In genomic region chrX:9344482-9345106, dm6 we compare ENCODE assay signal across 5 fruit fly cellular contexts.
TF ChIP-seq lines count a peak whose summit lies in the region.

No protein-coding gene starts in this region.

- no peak for TF ChIP-seq CTCF in whole organism, embryonic (GFP tag; optimal IDR thresholded peaks at IDR 0.05; lab: Kevin White, UChicago)

TF ChIP-seq in whole organism, adult, 20 proteins besides CTCF, POLR2A, EP300 and RAD21 (continues in another document):
- TF ChIP-seq Clk (GFP tag; optimal IDR thresholded peaks at IDR 0.05; lab: Kevin White, UChicago) (peak; percentile 43), tj (GFP tag; optimal IDR thresholded peaks at IDR 0.05; lab: Kevin White, UChicago) (peak; percentile 56), Hr96 (GFP tag; optimal IDR thresholded peaks at IDR 0.05; lab: Kevin White, UChicago) (peak; percentile 71), kay (GFP tag; lab: Kevin White, UChicago; ENCODE audit: borderline replicate concordance) (no peak), toe (GFP tag; optimal IDR thresholded peaks at IDR 0.05; lab: Kevin White, UChicago) (peak; percentile 52), CG7045 (GFP tag; optimal IDR thresholded peaks at IDR 0.05; lab: Kevin White, UChicago) (peak; percentile 71), cnc (optimal IDR thresholded peaks at IDR 0.05; lab: Kevin White, UChicago) (no peak), Mnt (GFP tag; optimal IDR thresholded peaks at IDR 0.05; lab: Kevin White, UChicago) (peak; percentile 53), CG33017 (tag; optimal IDR thresholded peaks at IDR 0.05; lab: Kevin White, UChicago) (peak; percentile 67), pad (GFP tag; optimal IDR thresholded peaks at IDR 0.05; lab: Kevin White, UChicago) (peak; percentile 70), bab1 (GFP tag; optimal IDR thresholded peaks at IDR 0.05; lab: Kevin White, UChicago) (peak; percentile 57), Crg-1 (GFP tag; optimal IDR thresholded peaks at IDR 0.05; lab: Kevin White, UChicago) (peak; percentile 36), cic (GFP tag; optimal IDR thresholded peaks at IDR 0.05; lab: Kevin White, UChicago) (no peak), CG12768 (GFP tag; optimal IDR thresholded peaks at IDR 0.05; lab: Kevin White, UChicago) (no peak), CG1620 (GFP tag; optimal IDR thresholded peaks at IDR 0.05; lab: Kevin White, UChicago) (peak; percentile 28), CG7101 (tag; optimal IDR thresholded peaks at IDR 0.05; lab: Kevin White, UChicago) (peak; percentile 74), CG5204 (GFP tag; optimal IDR thresholded peaks at IDR 0.05; lab: Kevin White, UChicago) (peak; percentile 59), ovo (GFP tag; optimal IDR thresholded peaks at IDR 0.05; lab: Kevin White, UChicago) (peak; percentile 55)

TF ChIP-seq in whole organism, embryonic, 481 proteins besides CTCF, POLR2A, EP300 and RAD21 (continues in another document):
- TF ChIP-seq al (GFP tag; IDR thresholded peaks at IDR 0.05; lab: Robert Waterston, UW) (peak; percentile 51), tna (GFP tag; IDR thresholded peaks at IDR 0.05; lab: Robert Waterston, UW; ENCODE audit: partially characterized antibody) (no peak), Dp (GFP tag; optimal IDR thresholded peaks at IDR 0.05; lab: Kevin White, UChicago) (no peak), CG4404 (GFP tag; IDR thresholded peaks at IDR 0.05; lab: Robert Waterston, UW) (no peak), cad (GFP tag; optimal IDR thresholded peaks at IDR 0.05; lab: Kevin White, UChicago) (no peak), Stat92E (GFP tag; optimal IDR thresholded peaks at IDR 0.05; lab: Kevin White, UChicago) (no peak), CG12769 (tag; optimal IDR thresholded peaks at IDR 0.05; lab: Kevin White, UChicago) (peak; percentile 41), Deaf1 (tag; optimal IDR thresholded peaks at IDR 0.05; lab: Kevin White, UChicago) (peak; percentile 29), bsh (GFP tag; optimal IDR thresholded peaks at IDR 0.05; lab: Kevin White, UChicago) (peak; percentile 19 to 52), ttk (GFP tag; IDR thresholded peaks at IDR 0.05; lab: Robert Waterston, UW) (no peak), twi (tag; optimal IDR thresholded peaks at IDR 0.05; lab: Kevin White, UChicago) (no peak), Usf (GFP tag; optimal IDR thresholded peaks at IDR 0.05; lab: Kevin White, UChicago) (peak; percentile 55), CG13123 (GFP tag; optimal IDR thresholded peaks at IDR 0.05; lab: Kevin White, UChicago) (no peak), disco-r (GFP tag; optimal IDR thresholded peaks at IDR 0.05; lab: Kevin White, UChicago) (no peak), NFAT (GFP tag; IDR thresholded peaks at IDR 0.05; lab: Robert Waterston, UW) (no peak), CG7357 (GFP tag; IDR thresholded peaks at IDR 0.05; lab: Robert Waterston, UW) (0 out of 3 replicates have a peak, but pooled peaks have one; percentile 34), shn (GFP tag; optimal IDR thresholded peaks at IDR 0.05; lab: Kevin White, UChicago) (peak; percentile 13), CG31441 (GFP tag; IDR thresholded peaks at IDR 0.05; lab: Robert Waterston, UW) (peak; percentile 37; the same call in 1 of the 2 replicates)

TF ChIP-seq in whole organism, prepupa, 60 proteins besides CTCF, POLR2A, EP300 and RAD21 (continues in another document):
- peak; percentile 27 for TF ChIP-seq CG3032 (tag; optimal IDR thresholded peaks at IDR 0.05; lab: Kevin White, UChicago)
- no peak; the same call in 1 of the 2 replicates for TF ChIP-seq CG11294 (GFP tag; IDR thresholded peaks at IDR 0.05; lab: Robert Waterston, UW)
- peak; percentile 77 for TF ChIP-seq net (GFP tag; optimal IDR thresholded peaks at IDR 0.05; lab: Kevin White, UChicago)
- TF ChIP-seq CG8632 (GFP tag; optimal IDR thresholded peaks at IDR 0.05; lab: Kevin White, UChicago) = peak; percentile 63
- peak; percentile 75 for TF ChIP-seq CG32006 (GFP tag; optimal IDR thresholded peaks at IDR 0.05; lab: Kevin White, UChicago)
- peak; percentile 56 for TF ChIP-seq Hr4 (GFP tag; optimal IDR thresholded peaks at IDR 0.05; lab: Kevin White, UChicago)
- TF ChIP-seq cyc (GFP tag; optimal IDR thresholded peaks at IDR 0.05; lab: Kevin White, UChicago) = peak; percentile 76
- TF ChIP-seq OdsH (GFP tag; optimal IDR thresholded peaks at IDR 0.05; lab: Kevin White, UChicago) = peak; percentile 63
- TF ChIP-seq Eip93F (GFP tag; optimal IDR thresholded peaks at IDR 0.05; lab: Kevin White, UChicago) = no peak
- peak; percentile 67 for TF ChIP-seq CG11762 (GFP tag; optimal IDR thresholded peaks at IDR 0.05; lab: Kevin White, UChicago; ENCODE audit: insufficient read depth)
- TF ChIP-seq CG6792 (GFP tag; optimal IDR thresholded peaks at IDR 0.05; lab: Kevin White, UChicago) = peak; percentile 72
- TF ChIP-seq Smox (GFP tag; optimal IDR thresholded peaks at IDR 0.05; lab: Kevin White, UChicago) = peak; percentile 62
- no peak for TF ChIP-seq Hr38 (GFP tag; optimal IDR thresholded peaks at IDR 0.05; lab: Kevin White, UChicago)
- peak; percentile 68 for TF ChIP-seq achi (GFP tag; optimal IDR thresholded peaks at IDR 0.05; lab: Kevin White, UChicago)
- peak; percentile 91 for TF ChIP-seq Eip78C (GFP tag; lab: Kevin White, UChicago)
- TF ChIP-seq fd85E (GFP tag; optimal IDR thresholded peaks at IDR 0.05; lab: Kevin White, UChicago) = no peak
- TF ChIP-seq CG8119 (GFP tag; IDR thresholded peaks at IDR 0.05; lab: Robert Waterston, UW) = peak; percentile 56; the same call in 2 of the 3 replicates
- TF ChIP-seq acj6 (GFP tag; optimal IDR thresholded peaks at IDR 0.05; lab: Kevin White, UChicago) = peak; percentile 67
- TF ChIP-seq eg (GFP tag; IDR thresholded peaks at IDR 0.05; lab: Robert Waterston, UW) = no peak

TF ChIP-seq in whole organism, pupa, 21 proteins besides CTCF, POLR2A, EP300 and RAD21:
- TF ChIP-seq CG14655 (GFP tag; optimal IDR thresholded peaks at IDR 0.05; lab: Kevin White, UChicago) (peak; percentile 74), D1 (tag; optimal IDR thresholded peaks at IDR 0.05; lab: Kevin White, UChicago) (no peak), CG8159 (tag; optimal IDR thresholded peaks at IDR 0.05; lab: Kevin White, UChicago) (peak; percentile 80), gl (tag; optimal IDR thresholded peaks at IDR 0.05; lab: Kevin White, UChicago) (no peak), Pif1A (GFP tag; optimal IDR thresholded peaks at IDR 0.05; lab: Kevin White, UChicago) (peak; percentile 47), CG12605 (GFP tag; IDR thresholded peaks at IDR 0.05; lab: Robert Waterston, UW) (no peak), CG9948 (tag; optimal IDR thresholded peaks at IDR 0.05; lab: Kevin White, UChicago) (peak; percentile 54), CG15710 (tag; optimal IDR thresholded peaks at IDR 0.05; lab: Kevin White, UChicago) (peak; percentile 70), CG8301 (tag; optimal IDR thresholded peaks at IDR 0.05; lab: Kevin White, UChicago) (peak; percentile 71), CG17806 (tag; optimal IDR thresholded peaks at IDR 0.05; lab: Kevin White, UChicago) (peak; percentile 38), Snoo (tag; optimal IDR thresholded peaks at IDR 0.05; lab: Kevin White, UChicago) (peak; percentile 68), CG10348 (GFP tag; IDR thresholded peaks at IDR 0.05; lab: Robert Waterston, UW) (no peak), CG32121 (GFP tag; IDR thresholded peaks at IDR 0.05; lab: Robert Waterston, UW) (no peak; the same call in 1 of the 2 replicates), rn (GFP tag; IDR thresholded peaks at IDR 0.05; lab: Robert Waterston, UW) (no peak), Pif1B (GFP tag; optimal IDR thresholded peaks at IDR 0.05; lab: Kevin White, UChicago) (peak; percentile 36), CG34367 (tag; optimal IDR thresholded peaks at IDR 0.05; lab: Kevin White, UChicago) (peak; percentile 22)

TF ChIP-seq in whole organism, wandering third instar larva, 38 proteins besides CTCF, POLR2A, EP300 and RAD21 (continues in another document):
- TF ChIP-seq Myc (optimal IDR thresholded peaks at IDR 0.05; lab: Kevin White, UChicago) = no peak
- no peak for TF ChIP-seq N (GFP tag; optimal IDR thresholded peaks at IDR 0.05; lab: Kevin White, UChicago)
- TF ChIP-seq h (GFP tag; optimal IDR thresholded peaks at IDR 0.05; lab: Kevin White, UChicago) = peak; percentile 77
- TF ChIP-seq GATAd (GFP tag; optimal IDR thresholded peaks at IDR 0.05; lab: Kevin White, UChicago) = no peak
- TF ChIP-seq Rel (GFP tag; optimal IDR thresholded peaks at IDR 0.05; lab: Kevin White, UChicago) = no peak
- peak; percentile 26 for TF ChIP-seq Rel (tag; optimal IDR thresholded peaks at IDR 0.05; lab: Kevin White, UChicago)
- TF ChIP-seq br (GFP tag; optimal IDR thresholded peaks at IDR 0.05; lab: Kevin White, UChicago) = peak; percentile 78
- peak; percentile 54 for TF ChIP-seq psq (GFP tag; optimal IDR thresholded peaks at IDR 0.05; lab: Kevin White, UChicago)
- TF ChIP-seq tai (GFP tag; optimal IDR thresholded peaks at IDR 0.05; lab: Kevin White, UChicago) = peak; percentile 47
- TF ChIP-seq foxo (GFP tag; optimal IDR thresholded peaks at IDR 0.05; lab: Kevin White, UChicago) = peak in 1 of 2 experiments; percentile 82
- no peak for TF ChIP-seq pan (optimal IDR thresholded peaks at IDR 0.05; lab: Kevin White, UChicago)
- peak; percentile 68 for TF ChIP-seq fru (GFP tag; optimal IDR thresholded peaks at IDR 0.05; lab: Kevin White, UChicago)
- TF ChIP-seq Vsx2 (GFP tag; optimal IDR thresholded peaks at IDR 0.05; lab: Kevin White, UChicago; ENCODE audit: partially characterized antibody) = no peak
- no peak for TF ChIP-seq Hnf4 (GFP tag; optimal IDR thresholded peaks at IDR 0.05; lab: Kevin White, UChicago)
- peak; percentile 80 for TF ChIP-seq dmrt93B (GFP tag; optimal IDR thresholded peaks at IDR 0.05; lab: Kevin White, UChicago)
- TF ChIP-seq rgr (GFP tag; optimal IDR thresholded peaks at IDR 0.05; lab: Kevin White, UChicago) = peak; percentile 77
- TF ChIP-seq usp (GFP tag; optimal IDR thresholded peaks at IDR 0.05; lab: Kevin White, UChicago) = no peak
- TF ChIP-seq Abd-B (GFP tag; optimal IDR thresholded peaks at IDR 0.05; lab: Kevin White, UChicago) = no peak
- TF ChIP-seq lola (GFP tag; optimal IDR thresholded peaks at IDR 0.05; lab: Kevin White, UChicago) = no peak
- no peak for TF ChIP-seq CrebA (GFP tag; optimal IDR thresholded peaks at IDR 0.05; lab: Kevin White, UChicago; ENCODE audit: borderline replicate concordance)
- TF ChIP-seq CG32264 (GFP tag; optimal IDR thresholded peaks at IDR 0.05; lab: Kevin White, UChicago) = no peak
- TF ChIP-seq dsf (GFP tag; optimal IDR thresholded peaks at IDR 0.05; lab: Kevin White, UChicago; ENCODE audit: borderline replicate concordance) = no peak
- TF ChIP-seq dl (GFP tag; optimal IDR thresholded peaks at IDR 0.05; lab: Kevin White, UChicago; ENCODE audit: insufficient read depth in 1 of 2, partially characterized antibody in 2 of 2) = no peak
- TF ChIP-seq Mio (GFP tag; optimal IDR thresholded peaks at IDR 0.05; lab: Kevin White, UChicago) = no peak
- peak; percentile 84 for TF ChIP-seq HLH106 (tag; optimal IDR thresholded peaks at IDR 0.05; lab: Kevin White, UChicago)
- TF ChIP-seq Dfd (GFP tag; optimal IDR thresholded peaks at IDR 0.05; lab: Kevin White, UChicago) = peak; percentile 33
- TF ChIP-seq woc (GFP tag; optimal IDR thresholded peaks at IDR 0.05; lab: Kevin White, UChicago) = peak; percentile 27
- no peak for TF ChIP-seq Hr78 (GFP tag; optimal IDR thresholded peaks at IDR 0.05; lab: Kevin White, UChicago)
- no peak for TF ChIP-seq sage (GFP tag; optimal IDR thresholded peaks at IDR 0.05; lab: Kevin White, UChicago)
